Worm (Caenorhabditis elegans): ENCODE results near the gene srd-41.
"Not testable (repeated sequence)": the region's sequence is repeated elsewhere in the genome, so short reads cannot be mapped to it uniquely, and the experiment has no call there.

srd-41 gene

DNA sequence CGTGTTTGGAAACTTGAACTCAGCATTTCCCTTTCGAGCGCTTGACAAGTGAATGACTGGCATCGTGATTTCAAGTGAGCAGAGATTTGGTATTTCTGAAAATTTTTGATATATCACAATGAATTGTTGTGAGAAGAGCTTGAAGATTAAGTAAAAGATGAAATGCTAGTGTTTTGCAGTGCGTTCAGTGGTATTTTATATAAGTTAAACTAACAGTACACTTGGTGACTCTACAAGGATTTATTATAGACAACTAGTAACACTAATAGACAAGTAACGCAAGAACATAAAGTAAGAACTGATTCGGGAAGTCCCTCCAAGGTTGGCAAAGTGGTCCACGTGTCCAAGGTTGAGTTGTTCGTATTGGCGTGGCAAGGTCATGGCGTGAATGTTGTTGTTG, 23.8 kb upstream of the srd-41 start, which contains the start of gene dot-1.3:
Gene dot-1.3, minus strand, starts transcription at position 101 of the 400 bp plus-strand sequence.
- not testable (repeated sequence) for TF ChIP-seq lsy-12, ztf-4, hmg-11 (tag; optimal IDR thresholded peaks at IDR 0.05)

DNA sequence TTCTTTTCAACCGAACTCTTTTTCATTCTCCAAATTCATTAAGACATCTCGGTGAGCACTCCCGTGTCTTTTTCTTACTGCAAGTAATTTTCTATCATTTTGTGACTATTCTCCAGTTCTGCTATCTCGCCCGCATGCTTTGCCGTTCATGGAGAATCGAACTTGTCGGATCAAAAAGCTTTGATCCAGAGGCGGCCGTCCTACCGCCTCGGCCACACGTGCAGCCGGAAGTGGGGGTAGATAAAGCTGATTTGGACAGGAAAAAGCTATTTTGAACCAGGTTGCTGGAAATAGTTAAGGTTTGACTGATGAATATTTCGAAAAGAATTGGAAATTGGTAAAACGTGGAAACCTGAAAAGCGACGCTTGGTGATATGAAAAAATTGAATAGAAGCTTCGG, 22.3 kb upstream of the srd-41 start:
- TF ChIP-seq fos-1 (tag; optimal IDR thresholded peaks at IDR 0.05) (no peak), nhr-67 (tag; optimal IDR thresholded peaks at IDR 0.05) (no peak), pha-4 (tag; optimal IDR thresholded peaks at IDR 0.05) (no peak), daf-12 (tag; optimal IDR thresholded peaks at IDR 0.05) (no peak), ceh-82 (tag; optimal IDR thresholded peaks at IDR 0.05) (no peak), tbx-2 (tag; optimal IDR thresholded peaks at IDR 0.05) (no peak), mml-1 (tag; optimal IDR thresholded peaks at IDR 0.05) (no peak), nfya-1 (tag; optimal IDR thresholded peaks at IDR 0.05; ENCODE audit: insufficient read depth) (no peak), fkh-2 (tag; optimal IDR thresholded peaks at IDR 0.05) (no peak), aly-2 (tag; optimal IDR thresholded peaks at IDR 0.05) (no peak), ceh-16 (tag; optimal IDR thresholded peaks at IDR 0.05) (no peak), lsy-12 (tag; optimal IDR thresholded peaks at IDR 0.05) (no peak), ZK546.5 (tag; optimal IDR thresholded peaks at IDR 0.05) (no peak), lin-15B (tag; optimal IDR thresholded peaks at IDR 0.05) (no peak)

DNA sequence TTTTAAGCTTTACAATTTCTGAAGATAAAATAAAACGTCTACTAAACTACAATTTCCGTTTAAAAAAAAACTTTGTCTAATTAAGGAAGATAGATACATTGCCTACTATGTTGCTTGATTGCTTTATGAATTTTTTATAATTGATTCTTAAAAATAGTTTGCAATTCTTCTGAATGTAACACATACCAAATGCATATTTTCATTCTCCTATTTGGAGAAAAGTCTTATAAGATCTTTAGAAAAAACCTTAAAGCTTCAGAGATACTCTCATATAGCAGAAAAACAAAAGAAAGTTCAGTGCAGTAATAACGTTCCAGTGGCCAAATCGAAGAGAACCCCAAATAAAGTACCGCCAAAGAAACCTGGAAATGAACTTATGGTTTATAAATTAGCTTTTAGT, 20.0 kb upstream of the srd-41 start, which contains the start of gene phf-32:
Gene phf-32, plus strand, starts transcription at position 301 of the 400 bp plus-strand sequence.
- no peak for TF ChIP-seq nfya-1 (tag; optimal IDR thresholded peaks at IDR 0.05; ENCODE audit: insufficient read depth)
- TF ChIP-seq unc-62 (GFP tag; optimal IDR thresholded peaks at IDR 0.05): no peak
- TF ChIP-seq nhr-77 (tag; optimal IDR thresholded peaks at IDR 0.05): no peak
- TF ChIP-seq snpc-4 (tag; optimal IDR thresholded peaks at IDR 0.05): no peak
- TF ChIP-seq fkh-2 (tag; optimal IDR thresholded peaks at IDR 0.05): no peak
- TF ChIP-seq nhr-76 (tag; optimal IDR thresholded peaks at IDR 0.05): no peak
- no peak for TF ChIP-seq nhr-12 (tag; optimal IDR thresholded peaks at IDR 0.05)
- TF ChIP-seq fos-1 (tag; optimal IDR thresholded peaks at IDR 0.05): no peak
- no peak for TF ChIP-seq fkh-10 (GFP tag; optimal IDR thresholded peaks at IDR 0.05)
- no peak for TF ChIP-seq aly-2 (tag; optimal IDR thresholded peaks at IDR 0.05)
- no peak for TF ChIP-seq nhr-25 (tag; optimal IDR thresholded peaks at IDR 0.05)
- no peak for TF ChIP-seq hmg-11 (tag; optimal IDR thresholded peaks at IDR 0.05)
- no peak for TF ChIP-seq zag-1 (tag; optimal IDR thresholded peaks at IDR 0.05)
- no peak for TF ChIP-seq pqm-1 (tag; optimal IDR thresholded peaks at IDR 0.05)
- no peak for TF ChIP-seq nhr-23 (tag; optimal IDR thresholded peaks at IDR 0.05)
- no peak for TF ChIP-seq ceh-82 (tag; optimal IDR thresholded peaks at IDR 0.05)
- no peak for TF ChIP-seq elt-3 (tag; optimal IDR thresholded peaks at IDR 0.05)
- TF ChIP-seq ceh-9 (tag; optimal IDR thresholded peaks at IDR 0.05): no peak
- TF ChIP-seq egl-27 (tag; optimal IDR thresholded peaks at IDR 0.05): no peak

DNA sequence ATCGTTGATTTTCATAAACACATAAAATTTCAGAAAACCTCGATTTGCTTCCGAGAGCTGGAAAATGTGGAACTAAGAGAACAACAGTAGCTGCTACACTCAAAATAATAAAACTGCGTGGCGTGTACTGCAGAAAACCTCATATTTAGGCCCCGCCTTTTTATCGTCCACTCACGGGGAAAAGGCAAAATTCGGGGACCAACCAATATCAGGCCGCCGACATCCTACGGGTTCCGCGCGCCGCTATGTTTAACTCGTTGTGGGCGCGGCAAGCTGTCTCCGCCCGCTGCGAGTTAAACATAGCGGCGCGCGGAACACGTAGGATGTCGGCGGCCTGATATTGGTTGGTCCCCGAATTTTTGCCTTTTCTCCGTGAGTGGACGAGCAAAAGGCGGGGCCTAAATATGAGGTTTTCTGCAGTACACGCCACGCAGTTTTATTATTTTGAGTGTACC, 18.5 kb upstream of the srd-41 start, which contains the start of gene F17A2.16:
Gene F17A2.16, plus strand, starts transcription at position 405 of the 455 bp plus-strand sequence.
- not testable (repeated sequence) for TF ChIP-seq ZK546.5, nhr-11, daf-12 (tag; optimal IDR thresholded peaks at IDR 0.05)

DNA sequence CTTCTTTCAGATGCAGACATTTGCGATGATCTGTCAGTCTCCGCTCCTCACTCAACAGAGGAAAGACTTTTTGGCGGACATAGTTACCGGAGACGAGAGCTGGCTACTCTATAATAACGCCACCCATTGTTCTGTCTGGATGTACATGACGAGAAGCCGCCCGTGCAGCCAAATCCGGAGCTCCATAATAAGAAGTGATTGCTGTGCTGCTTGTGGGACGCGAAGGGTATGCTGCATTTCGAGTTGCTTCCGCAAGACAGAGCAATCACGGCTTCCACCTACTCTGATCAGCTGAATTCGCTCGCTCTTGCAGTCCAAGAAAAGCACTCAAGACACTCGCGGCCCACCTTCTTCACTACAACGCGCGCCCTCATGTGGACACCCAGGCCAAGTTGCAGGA, 12.7 kb upstream of the srd-41 start:
- TF ChIP-seq lsy-12 (tag; optimal IDR thresholded peaks at IDR 0.05) (no peak), ceh-16 (tag; optimal IDR thresholded peaks at IDR 0.05) (no peak), eor-1 (tag; optimal IDR thresholded peaks at IDR 0.05) (no peak)

DNA sequence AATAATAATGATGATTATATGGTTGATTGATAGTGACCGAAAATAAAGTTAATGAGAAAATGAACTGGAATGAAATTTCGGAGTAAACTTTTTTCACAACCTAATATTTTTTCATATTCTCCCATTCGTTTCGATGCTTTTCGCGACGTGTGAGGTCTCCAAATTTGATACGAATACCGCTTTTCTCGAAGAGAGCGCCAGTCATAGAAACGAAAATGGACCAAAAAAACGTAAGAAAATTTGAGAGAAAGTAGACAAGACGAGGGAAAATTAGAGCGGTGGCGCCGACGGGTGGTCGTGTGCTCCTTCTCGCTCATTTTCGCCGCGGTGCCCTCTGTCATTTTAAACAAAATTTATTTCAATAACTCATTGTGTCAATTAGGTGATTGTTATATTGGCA, 12.1 kb upstream of the srd-41 start:
- no peak for TF ChIP-seq nhr-67 (tag; optimal IDR thresholded peaks at IDR 0.05)

DNA sequence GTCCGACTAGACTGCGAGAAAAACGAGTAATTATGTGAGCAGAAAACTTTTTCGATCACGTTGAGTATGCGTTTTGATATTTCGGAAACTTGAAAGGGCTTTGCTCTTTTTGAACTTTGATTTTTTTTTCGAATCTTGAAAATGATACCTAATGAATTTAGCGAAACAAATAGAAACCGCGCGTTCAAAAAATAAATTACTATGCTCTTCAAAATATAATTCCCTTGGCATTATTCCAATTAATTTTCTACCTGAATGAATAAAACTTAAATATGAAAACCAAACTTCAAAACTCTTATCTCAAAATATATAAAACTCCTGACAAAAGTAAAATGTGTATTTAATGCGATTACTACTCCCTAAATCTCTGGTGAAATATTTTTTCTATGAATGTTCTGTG, 11.3 kb upstream of the srd-41 start, which contains the start of gene xtr-2:
Gene xtr-2, plus strand, starts transcription at position 301 of the 400 bp plus-strand sequence.
- TF ChIP-seq ceh-16 (tag; optimal IDR thresholded peaks at IDR 0.05) (no peak), nhr-76 (tag; optimal IDR thresholded peaks at IDR 0.05) (no peak), egl-27 (tag; optimal IDR thresholded peaks at IDR 0.05) (no peak), snpc-4 (tag; optimal IDR thresholded peaks at IDR 0.05) (no peak), nhr-77 (tag; optimal IDR thresholded peaks at IDR 0.05) (no peak), nhr-43 (tag; optimal IDR thresholded peaks at IDR 0.05; ENCODE audit: poor library complexity, severe bottlenecking) (no peak), egl-5 (tag; optimal IDR thresholded peaks at IDR 0.05) (no peak), fkh-10 (GFP tag; optimal IDR thresholded peaks at IDR 0.05) (no peak), elt-2 (tag; optimal IDR thresholded peaks at IDR 0.05) (no peak), aly-2 (tag; optimal IDR thresholded peaks at IDR 0.05) (no peak), sea-2 (GFP tag; optimal IDR thresholded peaks at IDR 0.05) (no peak), unc-39 (tag; optimal IDR thresholded peaks at IDR 0.05) (no peak), elt-1 (tag; optimal IDR thresholded peaks at IDR 0.05) (no peak), fkh-2 (tag; optimal IDR thresholded peaks at IDR 0.05) (no peak), lin-15B (tag; optimal IDR thresholded peaks at IDR 0.05) (no peak), nfya-1 (tag; optimal IDR thresholded peaks at IDR 0.05; ENCODE audit: insufficient read depth) (no peak), nhr-28 (tag; optimal IDR thresholded peaks at IDR 0.05) (no peak), ceh-82 (tag; optimal IDR thresholded peaks at IDR 0.05) (no peak)

Measured in whole organism, L3 larva.